Fruit fly (Drosophila melanogaster) S2 (cell line): ENCODE measurements around the gene Srpk79D.

ENCODE experiments used
- CG8478 ChIP-seq: fragments of >200 bp; optimal IDR thresholded peaks from 2 replicates; lab custom pipeline; 2018
- CTCF ChIP-seq, 2 experiments: fragments of >200 bp; optimal IDR thresholded peaks; 2 replicates each; lab custom pipeline; 2018

- TF ChIP-seq CG8478 (lab: Kevin White, UChicago) (no peak), CTCF (optimal IDR thresholded peaks at IDR 0.05; lab: Kevin White, UChicago) (no peak)
Observed at dm6 chr3L:22277186-22277585, 3.4 kb downstream of the Srpk79D start.
